Worm (Caenorhabditis elegans): ENCODE data around the gene egl-4.

DNA sequence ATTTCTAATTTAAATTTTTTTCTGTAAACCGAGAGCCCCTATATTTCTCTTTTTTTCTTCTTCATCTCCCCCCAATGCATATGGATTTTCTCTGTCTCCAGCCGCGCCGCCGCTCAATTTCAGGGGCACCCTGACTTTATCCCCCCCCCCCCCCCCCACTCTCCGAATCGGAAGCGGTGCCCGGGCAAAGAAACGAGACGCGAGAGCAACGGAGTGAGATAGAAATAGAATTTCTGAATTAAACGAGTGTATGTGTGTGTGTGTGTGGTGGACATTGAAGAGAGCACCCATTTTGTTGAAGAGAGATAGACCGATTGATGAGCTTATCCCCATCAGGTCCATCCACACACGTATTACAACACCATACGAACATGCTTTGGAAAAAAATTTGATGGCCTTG, 22.1 kb upstream of the egl-4 start:
- TF ChIP-seq dao-5 (tag; optimal IDR thresholded peaks at IDR 0.05) = no peak
- no peak for TF ChIP-seq W03F9.2 (tag; optimal IDR thresholded peaks at IDR 0.05)
- no peak for TF ChIP-seq him-1 (tag; optimal IDR thresholded peaks at IDR 0.05)

Data from whole organism, L4/young adult.